Worm (Caenorhabditis elegans) whole organism, L1 larva: ENCODE data around the gene cest-9.2.

ENCODE experiments used
- F16B12.6 ChIP-seq: fragments of 150-350 bp; optimal IDR thresholded peaks from 2 replicates; lab custom pipeline; 2014; ENCODE audit warnings: missing biosample characterization, missing genetic modification characterization
- Y116A8C.19 ChIP-seq: sonication (generic microtip); optimal IDR thresholded peaks from 2 replicates; lab custom pipeline; 2016; ENCODE audit warnings: missing compliant biosample characterization, missing genetic modification characterization, borderline replicate concordance
- blmp-1 ChIP-seq: fragments of 150-350 bp; optimal IDR thresholded peaks from 2 replicates; lab custom pipeline; 2014; ENCODE audit warnings: missing biosample characterization, missing genetic modification characterization
- ceh-8 ChIP-seq: fragments of 200-800 bp; sonication (Bioruptor generic); optimal IDR thresholded peaks from 2 replicates; lab custom pipeline; 2018; ENCODE audit warnings: mild to moderate bottlenecking, missing genetic modification characterization, moderate library complexity, missing compliant biosample characterization
- ceh-82 ChIP-seq, 3 experiments: fragments of 150-350 bp in 1 of 3; sonication (generic microtip) in 2 of 3; optimal IDR thresholded peaks; 2 replicates each; lab custom pipeline; 2014 to 2017; ENCODE audit warnings: missing biosample characterization in 3 of 3, missing genetic modification characterization in 3 of 3
- ceh-88 ChIP-seq: fragments of 200-800 bp; sonication (Bioruptor generic); IDR thresholded peaks from 2 replicates; pipeline ENCODE4 v1.3.6; 2022; ENCODE audit warnings: missing genetic modification characterization, missing compliant biosample characterization
- ces-1 ChIP-seq: fragments of 150-350 bp; optimal IDR thresholded peaks from 2 replicates; lab custom pipeline; 2014; ENCODE audit warnings: missing biosample characterization, missing genetic modification reagents, missing genetic modification characterization
- dpl-1 ChIP-seq, 3 experiments: fragments of 150-350 bp in 2 of 3; sonication (generic microtip) in 1 of 3; optimal IDR thresholded peaks; 2 replicates each; lab custom pipeline; 2014 to 2017; ENCODE audit warnings: missing biosample characterization in 3 of 3, missing genetic modification characterization in 3 of 3, missing genetic modification reagents in 3 of 3
- dsc-1 ChIP-seq: sonication (generic microtip); optimal IDR thresholded peaks from 2 replicates; lab custom pipeline; 2016; ENCODE audit warnings: mild to moderate bottlenecking, missing genetic modification characterization, missing compliant biosample characterization
- efl-1 ChIP-seq, 4 experiments: fragments of 150-350 bp; optimal IDR thresholded peaks in 3 of 4; peaks in 1 of 4; 1 replicate in 1 of 4; 2 replicates in 3 of 4; lab custom pipeline; 2014; ENCODE audit warnings: missing biosample characterization in 2 of 4, missing genetic modification characterization in 2 of 4, missing genetic modification reagents in 2 of 4
- efl-3 ChIP-seq: fragments of 200-800 bp; sonication (Bioruptor generic); optimal IDR thresholded peaks from 2 replicates; lab custom pipeline; 2018; ENCODE audit warnings: mild to moderate bottlenecking, missing genetic modification characterization, missing compliant biosample characterization
- egl-27 ChIP-seq, 2 experiments: fragments of 150-350 bp in 1 of 2; sonication (generic microtip); optimal IDR thresholded peaks; 3 replicates each; lab custom pipeline; 2017 to 2018; ENCODE audit warnings: missing biosample characterization in 2 of 2, missing genetic modification characterization in 2 of 2, missing genetic modification reagents in 2 of 2
- elt-2 ChIP-seq: sonication (generic microtip); optimal IDR thresholded peaks from 2 replicates; lab custom pipeline; 2016; ENCODE audit warnings: missing genetic modification characterization, mild to moderate bottlenecking, inconsistent platforms, missing compliant biosample characterization, missing genetic modification reagents
- elt-3 ChIP-seq, 6 experiments: fragments of 150-350 bp in 1 of 6; sonication (generic microtip); optimal IDR thresholded peaks; 2 replicates each; lab custom pipeline; 2017 to 2018; ENCODE audit warnings: missing biosample characterization in 6 of 6, missing genetic modification characterization in 6 of 6, inconsistent platforms in 1 of 6
- ets-5 ChIP-seq: fragments of 200-800 bp; sonication (Bioruptor generic); IDR thresholded peaks from 2 replicates; pipeline ENCODE4 v1.3.6; 2022; ENCODE audit warnings: missing genetic modification characterization, missing compliant biosample characterization
- fos-1 ChIP-seq: fragments of 150-350 bp; optimal IDR thresholded peaks from 2 replicates; lab custom pipeline; 2014; ENCODE audit warnings: missing biosample characterization, missing genetic modification characterization
- hlh-4 ChIP-seq: sonication (generic microtip); optimal IDR thresholded peaks from 2 replicates; lab custom pipeline; 2016; ENCODE audit warnings: mild to moderate bottlenecking, missing genetic modification characterization, missing compliant biosample characterization
- irx-1 ChIP-seq: sonication (generic microtip); optimal IDR thresholded peaks from 2 replicates; lab custom pipeline; 2016; ENCODE audit warnings: missing genetic modification characterization, missing compliant biosample characterization
- jun-1 ChIP-seq: fragments of 150-350 bp; optimal IDR thresholded peaks from 2 replicates; lab custom pipeline; 2014; ENCODE audit warnings: missing biosample characterization, missing genetic modification reagents, missing genetic modification characterization
- lin-13 ChIP-seq: fragments of 150-350 bp; optimal IDR thresholded peaks from 2 replicates; lab custom pipeline; 2014; ENCODE audit warnings: missing biosample characterization, missing genetic modification reagents, missing genetic modification characterization
- lin-14 ChIP-seq: fragments of 200-800 bp; sonication (Bioruptor generic); optimal IDR thresholded peaks from 2 replicates; lab custom pipeline; 2018; ENCODE audit warnings: mild to moderate bottlenecking, missing genetic modification characterization, moderate library complexity, missing compliant biosample characterization
- lir-3 ChIP-seq: sonication (generic microtip); optimal IDR thresholded peaks from 2 replicates; lab custom pipeline; 2016; ENCODE audit warnings: mild to moderate bottlenecking, missing genetic modification characterization, moderate library complexity, missing compliant biosample characterization; ENCODE audit not compliant: poor library complexity
- lsy-2 ChIP-seq, 2 experiments: fragments of 150-350 bp; optimal IDR thresholded peaks; 2 replicates each; lab custom pipeline; 2014; ENCODE audit warnings: missing biosample characterization in 2 of 2, missing genetic modification characterization in 2 of 2
- mep-1 ChIP-seq: fragments of 150-350 bp; optimal IDR thresholded peaks from 2 replicates; lab custom pipeline; 2014; ENCODE audit warnings: missing biosample characterization, missing genetic modification characterization
- nhr-12 ChIP-seq: sonication (generic microtip); optimal IDR thresholded peaks from 2 replicates; lab custom pipeline; 2017; ENCODE audit warnings: missing biosample characterization, missing genetic modification characterization
- nhr-20 ChIP-seq: sonication (generic microtip); optimal IDR thresholded peaks from 2 replicates; lab custom pipeline; 2016; ENCODE audit warnings: mild to moderate bottlenecking, missing genetic modification characterization, missing compliant biosample characterization
- nhr-237 ChIP-seq: fragments of 150-350 bp; optimal IDR thresholded peaks from 2 replicates; lab custom pipeline; 2014; ENCODE audit warnings: missing biosample characterization, missing genetic modification characterization
- nhr-28 ChIP-seq: fragments of 150-350 bp; optimal IDR thresholded peaks from 2 replicates; lab custom pipeline; 2014; ENCODE audit warnings: missing biosample characterization, missing genetic modification characterization
- nhr-47 ChIP-seq: sonication (generic microtip); optimal IDR thresholded peaks from 2 replicates; lab custom pipeline; 2016; ENCODE audit warnings: mild to moderate bottlenecking, missing genetic modification characterization, moderate library complexity, missing compliant biosample characterization
- nhr-71 ChIP-seq: sonication (generic microtip); optimal IDR thresholded peaks from 2 replicates; lab custom pipeline; 2016; ENCODE audit warnings: mild to moderate bottlenecking, missing genetic modification characterization, moderate library complexity, missing compliant biosample characterization
- nhr-77 ChIP-seq: fragments of 150-350 bp; optimal IDR thresholded peaks from 2 replicates; lab custom pipeline; 2014; ENCODE audit warnings: missing biosample characterization, missing genetic modification characterization
- nhr-90 ChIP-seq: sonication (generic microtip); optimal IDR thresholded peaks from 2 replicates; lab custom pipeline; 2016; ENCODE audit warnings: mild to moderate bottlenecking, missing genetic modification characterization, missing compliant biosample characterization; ENCODE audit not compliant: poor library complexity
- pax-3 ChIP-seq: fragments of 200-800 bp; sonication (Bioruptor generic); optimal IDR thresholded peaks from 2 replicates; lab custom pipeline; 2018; ENCODE audit warnings: mild to moderate bottlenecking, missing genetic modification characterization, moderate library complexity, missing compliant biosample characterization
- rnt-1 ChIP-seq: sonication (generic microtip); optimal IDR thresholded peaks from 2 replicates; lab custom pipeline; 2016; ENCODE audit warnings: mild to moderate bottlenecking, missing genetic modification characterization, moderate library complexity, missing compliant biosample characterization
- skn-1 ChIP-seq: fragments of 150-350 bp; optimal IDR thresholded peaks from 2 replicates; lab custom pipeline; 2014; ENCODE audit warnings: missing biosample characterization, missing genetic modification characterization
- snpc-4 ChIP-seq: fragments of 150-350 bp; optimal IDR thresholded peaks from 2 replicates; lab custom pipeline; 2014; ENCODE audit warnings: missing biosample characterization, missing genetic modification characterization
- swsn-7 ChIP-seq: sonication (generic microtip); optimal IDR thresholded peaks from 2 replicates; lab custom pipeline; 2016; ENCODE audit warnings: missing genetic modification characterization, missing compliant biosample characterization
- tbx-2 ChIP-seq: sonication (generic microtip); optimal IDR thresholded peaks from 2 replicates; lab custom pipeline; 2016; ENCODE audit warnings: missing genetic modification characterization, missing compliant biosample characterization
- unc-130 ChIP-seq: fragments of 150-350 bp; optimal IDR thresholded peaks from 2 replicates; lab custom pipeline; 2017; ENCODE audit warnings: missing biosample characterization, missing genetic modification characterization, inconsistent platforms
- unc-30 ChIP-seq: sonication (generic microtip); optimal IDR thresholded peaks from 2 replicates; lab custom pipeline; 2017; ENCODE audit warnings: missing biosample characterization, missing genetic modification characterization
- unc-62 ChIP-seq: fragments of 150-350 bp; optimal IDR thresholded peaks from 2 replicates; lab custom pipeline; 2014; ENCODE audit warnings: missing biosample characterization, missing genetic modification reagents, missing genetic modification characterization
- unc-86 ChIP-seq: sonication (generic microtip); optimal IDR thresholded peaks from 2 replicates; lab custom pipeline; 2016; ENCODE audit warnings: missing genetic modification characterization, missing compliant biosample characterization
- vab-15 ChIP-seq: sonication (generic microtip); optimal IDR thresholded peaks from 2 replicates; lab custom pipeline; 2017; ENCODE audit warnings: missing genotype, mild to moderate bottlenecking, missing genetic modification characterization, missing compliant biosample characterization
- xbp-1 ChIP-seq: sonication (generic microtip); optimal IDR thresholded peaks from 2 replicates; lab custom pipeline; 2016; ENCODE audit warnings: missing genetic modification characterization, missing compliant biosample characterization
- ztf-11 ChIP-seq, 2 experiments: sonication (generic microtip); optimal IDR thresholded peaks; 2 replicates each; lab custom pipeline; 2016 to 2017; ENCODE audit warnings: missing genetic modification characterization in 2 of 2, missing biosample characterization in 1 of 2, missing compliant biosample characterization in 1 of 2

Gene cest-9.2

DNA sequence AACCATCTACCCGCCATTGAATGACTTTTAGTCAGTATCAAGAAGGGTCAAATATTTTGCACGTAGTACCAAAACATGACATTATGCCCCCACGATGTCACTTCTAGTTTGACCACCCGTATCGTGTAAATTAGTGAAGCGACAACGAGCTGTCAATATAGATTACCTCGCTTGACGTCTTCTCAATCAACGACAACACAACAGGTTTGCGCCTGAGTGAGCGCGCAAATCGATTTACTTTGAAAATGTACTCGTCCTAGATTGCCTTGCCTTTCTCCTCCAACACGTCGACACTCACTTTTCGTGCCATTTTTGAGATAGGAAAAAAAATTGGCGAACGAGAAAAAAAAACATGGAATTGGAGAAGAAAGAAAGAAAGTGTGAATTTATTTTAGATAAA lies 41.2 kb upstream of the cest-9.2 start (continued):
- TF ChIP-seq ceh-8 (peak; percentile 65), mep-1 (tag; lab: Kevin White, UChicago) (peak; percentile 63), ceh-82 (tag; optimal IDR thresholded peaks at IDR 0.05; lab: Kevin White, UChicago) (peak in 1 of 3 experiments; percentile 25), nhr-28 (tag; lab: Kevin White, UChicago) (no peak), nhr-237 (no peak), swsn-7 (peak; percentile 16), F16B12.6 (no peak), nhr-71 (tag; lab: Kevin White, UChicago) (peak; percentile 62), xbp-1 (tag; lab: Kevin White, UChicago) (peak; percentile 11), lin-14 (GFP tag; lab: Kevin White, UChicago) (peak; percentile 83), unc-130 (tag; lab: Kevin White, UChicago) (peak; percentile 74)

DNA sequence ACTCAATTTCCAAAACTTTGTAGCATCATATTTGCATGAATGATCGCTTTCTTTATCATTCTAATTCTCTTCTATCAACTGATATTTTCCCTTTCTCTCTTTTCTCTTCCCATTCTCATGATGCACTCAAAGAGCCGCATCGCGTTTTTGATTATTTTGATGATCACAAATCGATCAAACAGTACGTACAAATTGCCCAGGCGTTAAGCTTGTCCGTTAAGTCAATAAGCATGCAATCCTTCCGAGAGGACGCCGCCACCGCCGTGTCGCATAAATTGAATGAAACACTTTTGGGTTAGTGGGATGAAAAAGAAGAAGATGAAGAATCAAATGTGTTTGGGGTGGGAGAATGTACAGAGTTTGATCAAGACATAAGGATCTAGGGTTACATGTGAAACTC lies 40.3 kb upstream of the cest-9.2 start:
- TF ChIP-seq blmp-1: peak; percentile 24
- no peak for TF ChIP-seq egl-27 (tag; optimal IDR thresholded peaks at IDR 0.05; lab: Kevin White, UChicago)
- no peak for TF ChIP-seq nhr-90
- TF ChIP-seq irx-1 (tag; lab: Kevin White, UChicago): no peak
- TF ChIP-seq lin-14 (GFP tag; lab: Kevin White, UChicago): peak; percentile 16
- TF ChIP-seq dsc-1 (tag; lab: Kevin White, UChicago): peak; percentile 63
- no peak for TF ChIP-seq nhr-47 (tag; lab: Kevin White, UChicago)
- TF ChIP-seq rnt-1 (tag; lab: Kevin White, UChicago): no peak
- no peak for TF ChIP-seq lir-3 (tag; lab: Kevin White, UChicago)
- no peak for TF ChIP-seq Y116A8C.19 (tag; lab: Kevin White, UChicago)

DNA sequence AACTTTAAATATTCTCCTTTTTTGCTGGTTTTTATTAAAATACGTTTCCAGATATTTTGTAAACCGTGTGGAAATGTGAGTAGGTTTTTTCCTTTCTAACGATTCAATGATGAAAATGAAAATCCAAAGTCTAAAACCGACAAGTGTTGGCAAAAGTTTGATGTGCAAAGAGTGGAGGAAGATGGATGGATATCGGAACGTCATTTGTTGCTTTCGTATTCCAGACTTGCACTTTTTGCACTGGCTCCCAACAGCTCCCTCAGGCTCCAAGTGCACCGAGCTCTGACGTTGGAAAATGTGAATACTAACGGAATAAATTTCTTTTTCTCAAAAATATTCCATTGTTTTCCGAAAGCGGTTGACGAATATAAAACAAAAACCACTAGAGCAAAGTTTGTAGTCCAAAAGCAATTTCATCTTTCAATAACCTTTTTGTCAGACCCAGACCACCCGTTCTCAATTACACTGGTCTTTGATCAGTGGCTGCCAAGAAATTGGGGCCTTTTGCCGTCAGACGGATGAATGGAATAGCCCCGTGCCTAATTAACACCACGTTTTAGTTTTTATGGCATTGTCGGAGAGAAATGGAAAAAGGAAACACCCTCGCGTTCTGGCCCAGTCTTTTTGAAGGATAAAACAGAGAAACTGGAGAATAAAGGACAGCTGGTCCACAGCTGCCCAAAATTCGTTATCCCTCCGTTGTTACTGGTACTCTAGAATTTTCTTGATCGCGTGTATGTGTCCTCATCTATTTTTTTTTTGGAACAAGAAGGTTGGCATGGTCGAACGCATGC lies 39.0 kb upstream of the cest-9.2 start:
- no peak for TF ChIP-seq pax-3 (tag; lab: Kevin White, UChicago)
- TF ChIP-seq nhr-237: no peak
- TF ChIP-seq nhr-20 (tag; lab: Kevin White, UChicago): no peak
- TF ChIP-seq efl-1 (optimal IDR thresholded peaks at IDR 0.05; lab: Kevin White, UChicago): no peak
- peak in 1 of 2 experiments; percentile 50 for TF ChIP-seq efl-1 (GFP tag; optimal IDR thresholded peaks at IDR 0.05 in 1 of 2; lab: Kevin White, UChicago)
- no peak for TF ChIP-seq xbp-1 (tag; lab: Kevin White, UChicago)
- no peak for TF ChIP-seq efl-3 (GFP tag; lab: Kevin White, UChicago)
- peak in 1 of 2 experiments; percentile 2 for TF ChIP-seq lsy-2 (tag; optimal IDR thresholded peaks at IDR 0.05; lab: Kevin White, UChicago)
- TF ChIP-seq ceh-82 (tag; optimal IDR thresholded peaks at IDR 0.05; lab: Kevin White, UChicago): no peak
- no peak for TF ChIP-seq elt-2 (tag; lab: Kevin White, UChicago)
- no peak for TF ChIP-seq dpl-1 (GFP tag; optimal IDR thresholded peaks at IDR 0.05; lab: Kevin White, UChicago)
- TF ChIP-seq jun-1 (tag; lab: Kevin White, UChicago): no peak
- TF ChIP-seq lin-13 (GFP tag; lab: Kevin White, UChicago): no peak
- TF ChIP-seq nhr-47 (tag; lab: Kevin White, UChicago): no peak
- no peak for TF ChIP-seq nhr-12 (tag; lab: Kevin White, UChicago)
- TF ChIP-seq skn-1 (tag; lab: Kevin White, UChicago): no peak
- peak; percentile 14 for TF ChIP-seq nhr-71 (tag; lab: Kevin White, UChicago)
- no peak for TF ChIP-seq ceh-8
- TF ChIP-seq nhr-90: no peak
- no peak for TF ChIP-seq elt-3 (tag; optimal IDR thresholded peaks at IDR 0.05; lab: Kevin White, UChicago)
- TF ChIP-seq mep-1 (tag; lab: Kevin White, UChicago): no peak
- TF ChIP-seq vab-15 (tag; lab: Kevin White, UChicago): no peak
- TF ChIP-seq fos-1 (tag; lab: Kevin White, UChicago): no peak
- no peak for TF ChIP-seq tbx-2 (tag; lab: Kevin White, UChicago)
- TF ChIP-seq unc-30 (tag; lab: Kevin White, UChicago): no peak
- TF ChIP-seq ceh-88: no peak
- no peak for TF ChIP-seq nhr-77 (tag; lab: Kevin White, UChicago)
- no peak for TF ChIP-seq hlh-4
- no peak for TF ChIP-seq ets-5 (GFP tag; lab: Robert Waterston, UW)
- no peak for TF ChIP-seq unc-130 (tag; lab: Kevin White, UChicago)
- peak; percentile 24 for TF ChIP-seq rnt-1 (tag; lab: Kevin White, UChicago)
- no peak for TF ChIP-seq snpc-4 (tag; lab: Kevin White, UChicago)
- TF ChIP-seq unc-86 (tag; lab: Kevin White, UChicago): peak; percentile 12
- no peak for TF ChIP-seq unc-62 (GFP tag; lab: Kevin White, UChicago)
- TF ChIP-seq ztf-11 (tag; optimal IDR thresholded peaks at IDR 0.05; lab: Kevin White, UChicago): peak in 1 of 2 experiments; percentile 65
- TF ChIP-seq ces-1 (GFP tag; lab: Kevin White, UChicago): no peak
- no peak for TF ChIP-seq irx-1 (tag; lab: Kevin White, UChicago)
